Worm (Caenorhabditis elegans) whole organism, late embryonic: ENCODE data around the gene rpl-16.

Source experiments
- C08G9.2 ChIP-seq: sonication (generic microtip); optimal IDR thresholded peaks from 2 replicates; lab custom pipeline; 2016; ENCODE audit warnings: mild to moderate bottlenecking, missing genetic modification characterization, moderate library complexity, missing compliant biosample characterization
- F13H6.1 ChIP-seq: sonication (generic microtip); optimal IDR thresholded peaks from 2 replicates; lab custom pipeline; 2016; ENCODE audit warnings: missing genetic modification characterization, missing compliant biosample characterization
- K09A11.1 ChIP-seq: sonication (generic microtip); optimal IDR thresholded peaks from 2 replicates; lab custom pipeline; 2017; ENCODE audit warnings: antibody characterized with exemption, mild to moderate bottlenecking, missing genetic modification characterization, missing compliant biosample characterization; ENCODE audit not compliant: insufficient read depth
- dve-1 ChIP-seq: sonication (generic microtip); optimal IDR thresholded peaks from 2 replicates; lab custom pipeline; 2017; ENCODE audit warnings: antibody characterized with exemption, mild to moderate bottlenecking, missing genetic modification characterization, missing compliant biosample characterization
- elt-2 ChIP-seq: sonication (generic microtip); optimal IDR thresholded peaks from 2 replicates; lab custom pipeline; 2016; ENCODE audit warnings: missing genetic modification reagents, missing genetic modification characterization, missing compliant biosample characterization
- fkh-10 ChIP-seq: fragments of 150-350 bp; optimal IDR thresholded peaks from 2 replicates; lab custom pipeline; 2014; ENCODE audit warnings: missing biosample characterization, missing genetic modification reagents, missing genetic modification characterization
- gmeb-2 ChIP-seq: sonication (generic microtip); optimal IDR thresholded peaks from 2 replicates; lab custom pipeline; 2016; ENCODE audit warnings: missing genetic modification characterization, inconsistent platforms, missing compliant biosample characterization
- nhr-11 ChIP-seq: fragments of 150-350 bp; optimal IDR thresholded peaks from 2 replicates; lab custom pipeline; 2014; ENCODE audit warnings: missing biosample characterization, missing genetic modification characterization
- pros-1 ChIP-seq: fragments of 150-350 bp; optimal IDR thresholded peaks from 2 replicates; lab custom pipeline; 2014; ENCODE audit warnings: missing biosample characterization, missing genetic modification reagents, missing genetic modification characterization
- tbx-2 ChIP-seq: sonication (generic microtip); optimal IDR thresholded peaks from 2 replicates; lab custom pipeline; 2016; ENCODE audit warnings: missing genetic modification characterization, missing compliant biosample characterization

- no peak for TF ChIP-seq pros-1
- no peak for TF ChIP-seq dve-1 (tag; lab: Kevin White, UChicago)
- no peak for TF ChIP-seq nhr-11 (tag; lab: Kevin White, UChicago)
- TF ChIP-seq tbx-2 (tag; lab: Kevin White, UChicago): no peak
- TF ChIP-seq gmeb-2: no peak
- no peak for TF ChIP-seq fkh-10 (GFP tag; lab: Kevin White, UChicago)
- TF ChIP-seq elt-2 (tag; lab: Kevin White, UChicago): no peak
- no peak for TF ChIP-seq F13H6.1 (tag; lab: Kevin White, UChicago)
- no peak for TF ChIP-seq K09A11.1
- no peak for TF ChIP-seq C08G9.2 (tag; lab: Kevin White, UChicago)
These were observed 24.5 kb downstream of the rpl-16 start for ce11 chrIII:3478795-3479398.
